Worm (Caenorhabditis elegans): ENCODE results near the gene T05D4.2.

The T05D4.2 gene

DNA sequence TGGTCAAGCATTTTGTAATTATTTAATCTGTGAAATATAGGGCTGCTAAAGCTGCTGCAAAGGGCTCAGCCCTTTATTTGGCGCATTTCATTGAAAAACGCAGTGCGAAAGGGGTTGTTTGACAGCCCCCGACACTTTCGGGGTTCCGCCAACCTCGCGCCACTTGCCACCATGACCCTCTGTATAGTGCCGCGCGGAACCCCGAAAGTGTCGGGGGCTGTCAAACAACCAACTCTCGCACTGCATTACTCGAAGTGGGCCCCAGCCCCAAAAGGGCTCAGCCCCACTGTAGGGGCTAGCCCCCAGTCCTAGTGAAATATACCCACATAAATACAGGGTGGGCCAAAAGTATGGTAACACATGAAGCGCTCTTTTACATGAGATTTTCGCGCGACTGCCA is 37.4 kb upstream of the T05D4.2 start:
- TF ChIP-seq mdt-29 (GFP tag; IDR thresholded peaks at IDR 0.05) (no peak), set-16 (GFP tag; IDR thresholded peaks at IDR 0.05) (peak; percentile 69), cey-2 (tag; optimal IDR thresholded peaks at IDR 0.05; ENCODE audit: borderline replicate concordance, insufficient read depth) (no peak), hlh-11 (tag; optimal IDR thresholded peaks at IDR 0.05) (no peak), lin-38 (GFP tag; IDR thresholded peaks at IDR 0.05) (no peak), F37D6.2 (tag; optimal IDR thresholded peaks at IDR 0.05) (no peak)

DNA sequence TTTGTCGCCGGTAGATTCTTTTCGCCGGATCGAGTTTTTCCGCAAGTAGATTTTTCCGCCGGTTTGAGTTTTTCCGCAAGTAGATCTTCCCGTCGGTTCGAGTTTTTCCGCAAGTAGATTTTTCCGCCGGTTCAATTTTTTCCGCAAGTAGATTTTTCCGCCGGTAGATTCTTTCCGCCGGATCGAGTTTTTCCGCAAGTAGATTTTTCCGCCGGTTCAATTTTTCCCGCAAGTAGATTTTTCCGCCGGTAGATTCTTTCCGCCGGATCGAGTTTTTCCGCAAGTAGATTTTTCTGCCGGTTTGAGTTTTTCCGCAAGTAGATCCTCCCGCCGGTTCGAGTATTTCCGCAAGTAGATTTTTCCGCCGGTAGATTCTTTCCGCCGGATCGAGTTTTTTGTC is 22.3 kb upstream of the T05D4.2 start:
- peak; percentile 44; the same call in 1 of the 2 replicates for TF ChIP-seq set-16 (GFP tag; IDR thresholded peaks at IDR 0.05)
- TF ChIP-seq madf-5 (GFP tag; IDR thresholded peaks at IDR 0.05), result 0 out of 4 replicates have a peak, but pooled peaks of 1 of the 2 experiments have one; percentile 22
- 0 out of 2 replicates have a peak, but pooled peaks have one; percentile 19 for TF ChIP-seq saeg-2 (GFP tag; IDR thresholded peaks at IDR 0.05)
- 0 out of 2 replicates have a peak, but pooled peaks have one; percentile 48 for TF ChIP-seq lim-7 (GFP tag; IDR thresholded peaks at IDR 0.05)
- peak; percentile 33; the same call in 1 of the 2 replicates for TF ChIP-seq hmg-1.1 (GFP tag; IDR thresholded peaks at IDR 0.05)

ce11 chrIII:13581727-13582126 is 18.8 kb upstream of the T05D4.2 start:
- TF ChIP-seq mdl-1 (tag; optimal IDR thresholded peaks at IDR 0.05), result no peak
- TF ChIP-seq set-16 (GFP tag; IDR thresholded peaks at IDR 0.05), result peak; percentile 72

DNA sequence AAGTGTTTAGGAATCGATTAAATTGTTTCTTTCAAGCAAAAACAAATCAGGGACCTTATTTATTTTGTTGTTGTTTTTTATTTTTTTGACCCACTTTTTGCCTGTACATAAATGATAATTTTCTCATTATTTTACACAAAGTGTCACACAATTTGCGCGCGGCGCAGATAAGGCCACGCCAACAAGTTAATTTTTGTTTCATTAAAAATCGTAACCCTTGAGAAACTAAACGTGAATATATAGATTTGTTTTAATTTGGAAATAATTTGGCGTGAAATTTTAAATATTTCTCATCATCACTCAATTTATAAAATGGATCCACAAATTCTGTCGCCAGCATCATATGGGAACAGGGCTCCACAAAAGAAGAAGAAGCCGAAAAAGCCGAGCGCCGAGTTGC is 17.7 kb upstream of the T05D4.2 start, which contains the start of gene T05D4.5:
Gene T05D4.5 (plus strand): TSS at position 301 of the 400 bp plus-strand sequence.
- TF ChIP-seq aha-1 (tag) (peak; percentile 27), R02D3.7 (tag; optimal IDR thresholded peaks at IDR 0.05) (no peak)

DNA sequence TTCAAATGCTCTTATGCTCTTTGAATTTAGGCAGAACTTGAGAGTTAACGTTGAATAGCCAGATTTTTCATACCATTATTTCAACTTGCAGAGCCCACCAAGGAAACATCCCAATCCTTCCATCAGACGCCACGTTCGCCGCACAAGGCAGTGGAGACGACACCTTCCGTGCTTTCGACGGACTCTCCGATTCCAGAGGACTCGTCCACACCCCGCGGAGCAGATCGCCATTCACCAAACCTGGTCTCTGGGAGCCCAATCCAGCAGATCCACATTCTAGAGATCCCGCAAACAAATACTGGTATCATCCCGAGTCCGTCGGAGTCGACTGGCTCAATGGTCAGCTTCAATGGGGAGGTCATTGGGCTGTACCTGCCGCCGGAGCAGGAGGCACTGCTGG is 17.2 kb upstream of the T05D4.2 start:
- TF ChIP-seq daf-16 (GFP tag; optimal IDR thresholded peaks at IDR 0.05) (no peak), daf-16 (tag; optimal IDR thresholded peaks at IDR 0.05) (no peak), set-16 (GFP tag; IDR thresholded peaks at IDR 0.05) (peak; percentile 74), unc-62 (GFP tag; optimal IDR thresholded peaks at IDR 0.05 in 1 of 2) (peak in 1 of 2 experiments; percentile 82), unc-62 (tag; optimal IDR thresholded peaks at IDR 0.05) (no peak), nhr-25 (tag; optimal IDR thresholded peaks at IDR 0.05; ENCODE audit: borderline replicate concordance, insufficient read depth) (no peak)

DNA sequence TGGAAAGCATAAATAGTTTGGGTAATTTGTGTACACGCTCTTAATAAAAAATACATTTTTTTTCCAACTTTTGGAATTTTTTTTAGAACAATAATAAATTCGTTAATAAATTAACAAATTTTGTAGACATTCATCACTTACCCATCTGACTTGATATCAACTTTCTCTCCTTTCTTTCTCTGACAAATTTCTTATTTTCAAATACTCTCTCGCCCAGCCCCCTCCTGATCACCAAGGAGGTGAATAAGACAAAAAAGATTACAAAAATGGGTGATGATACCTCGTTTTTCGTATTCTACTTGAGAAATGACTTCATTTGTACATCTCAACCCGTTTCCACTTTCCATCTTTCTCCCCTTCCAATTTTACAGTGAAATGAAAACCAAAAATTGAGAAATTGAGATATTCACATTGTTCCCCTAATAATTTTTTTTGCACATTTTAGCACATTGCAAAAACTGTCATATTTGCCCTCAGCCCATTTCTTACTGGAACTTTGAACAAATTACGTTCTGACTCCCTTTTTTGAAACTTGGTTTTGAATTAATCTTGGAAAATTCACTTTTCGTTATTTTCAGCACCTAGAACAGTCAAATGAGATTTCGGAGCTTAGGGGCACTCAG is 12.8 kb upstream of the T05D4.2 start, which contains the start of gene osm-7:
Gene osm-7 (plus strand): TSS at position 573 of the 623 bp plus-strand sequence.
- no peak for TF ChIP-seq fos-1 (tag; optimal IDR thresholded peaks at IDR 0.05)
- no peak for TF ChIP-seq ceh-28 (tag; optimal IDR thresholded peaks at IDR 0.05)
- peak; percentile 20 for TF ChIP-seq hlh-30 (tag; optimal IDR thresholded peaks at IDR 0.05; ENCODE audit: insufficient read depth)

ce11 chrIII:13570347-13570746 is 7.5 kb upstream of the T05D4.2 start, which contains the start of gene exc-12:
Gene exc-12 (minus strand): TSS chrIII:13570447.
- TF ChIP-seq hif-1 (tag; optimal IDR thresholded peaks at IDR 0.05) (no peak), ZK337.2 (GFP tag; IDR thresholded peaks at IDR 0.05) (no peak)

DNA sequence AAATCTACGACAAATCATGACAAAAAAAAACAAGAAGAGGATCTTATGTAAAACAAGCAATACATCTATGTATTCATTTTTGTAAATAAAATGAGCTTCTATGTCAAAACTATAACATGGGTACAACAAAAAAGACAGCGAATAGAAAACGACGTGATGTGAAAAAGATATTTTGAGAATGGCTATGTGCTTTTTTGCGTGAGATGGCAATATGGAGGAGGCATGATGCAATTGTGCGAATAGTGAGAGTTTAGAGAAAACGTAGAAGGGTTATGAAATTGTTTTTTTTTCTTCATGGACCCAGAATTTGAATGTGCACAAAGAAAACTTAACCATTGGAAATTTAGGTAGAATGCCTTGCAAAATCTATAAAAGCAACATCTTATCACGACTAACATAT is 3.1 kb upstream of the T05D4.2 start:
- no peak for TF ChIP-seq pqm-1 (tag; optimal IDR thresholded peaks at IDR 0.05)
- no peak for TF ChIP-seq saeg-2 (GFP tag; IDR thresholded peaks at IDR 0.05)
- TF ChIP-seq snpc-1.2 (GFP tag; IDR thresholded peaks at IDR 0.05), result no peak
- no peak for TF ChIP-seq attf-4 (tag; optimal IDR thresholded peaks at IDR 0.05)
- TF ChIP-seq ceh-44 (GFP tag; IDR thresholded peaks at IDR 0.05), result no peak
- TF ChIP-seq hlh-30 (tag; optimal IDR thresholded peaks at IDR 0.05; ENCODE audit: insufficient read depth), result no peak
- TF ChIP-seq Y75B8A.6 (GFP tag; IDR thresholded peaks at IDR 0.05), result no peak
- TF ChIP-seq dve-1 (tag; optimal IDR thresholded peaks at IDR 0.05; ENCODE audit: insufficient read depth), result no peak
- peak in 1 of 2 experiments; percentile 27 for TF ChIP-seq lsy-2 (tag; optimal IDR thresholded peaks at IDR 0.05)
- TF ChIP-seq spr-3 (GFP tag; optimal IDR thresholded peaks at IDR 0.05), result no peak
- no peak for TF ChIP-seq snpc-4 (tag; optimal IDR thresholded peaks at IDR 0.05)
- TF ChIP-seq R02D3.7 (tag; optimal IDR thresholded peaks at IDR 0.05), result no peak
- no peak for TF ChIP-seq set-16 (GFP tag; IDR thresholded peaks at IDR 0.05)
- peak in 1 of 2 experiments; percentile 76 for TF ChIP-seq hif-1 (tag; optimal IDR thresholded peaks at IDR 0.05)
- TF ChIP-seq ceh-28 (tag; optimal IDR thresholded peaks at IDR 0.05), result no peak
- no peak for TF ChIP-seq spr-1 (tag; optimal IDR thresholded peaks at IDR 0.05)
- no peak for TF ChIP-seq zfp-3 (GFP tag; conservative IDR thresholded peaks at IDR 0.05)
- TF ChIP-seq skn-1 (tag; optimal IDR thresholded peaks at IDR 0.05), result no peak

Data from whole organism, L4 larva.